Worm (Caenorhabditis elegans) whole organism, L1 larva: ENCODE data around the gene rtfo-1.

Experiments
- C04F5.9 ChIP-seq: sonication (generic microtip); optimal IDR thresholded peaks from 2 replicates; lab custom pipeline; 2016; ENCODE audit warnings: missing genetic modification characterization, missing compliant biosample characterization
- C34B4.2 ChIP-seq: sonication (generic microtip); optimal IDR thresholded peaks from 2 replicates; lab custom pipeline; 2017; ENCODE audit warnings: mild to moderate bottlenecking, missing genetic modification characterization, missing compliant biosample characterization
- aha-1 ChIP-seq: fragments of 150-350 bp; optimal IDR thresholded peaks from 2 replicates; lab custom pipeline; 2014; ENCODE audit warnings: missing biosample characterization, missing genetic modification characterization
- aly-2 ChIP-seq: fragments of 150-350 bp; optimal IDR thresholded peaks from 2 replicates; lab custom pipeline; 2014; ENCODE audit warnings: missing biosample characterization, missing genetic modification characterization
- ceh-82 ChIP-seq, 3 experiments: fragments of 150-350 bp in 1 of 3; sonication (generic microtip) in 2 of 3; optimal IDR thresholded peaks; 2 replicates each; lab custom pipeline; 2014 to 2017; ENCODE audit warnings: missing biosample characterization in 3 of 3, missing genetic modification characterization in 3 of 3
- ceh-88 ChIP-seq: fragments of 200-800 bp; sonication (Bioruptor generic); IDR thresholded peaks from 2 replicates; pipeline ENCODE4 v1.3.6; 2022; ENCODE audit warnings: missing genetic modification characterization, missing compliant biosample characterization
- ceh-90 ChIP-seq: sonication (generic microtip); optimal IDR thresholded peaks from 2 replicates; lab custom pipeline; 2016; ENCODE audit warnings: missing genetic modification characterization, missing compliant biosample characterization
- ces-1 ChIP-seq: fragments of 150-350 bp; optimal IDR thresholded peaks from 2 replicates; lab custom pipeline; 2014; ENCODE audit warnings: missing biosample characterization, missing genetic modification reagents, missing genetic modification characterization
- dpl-1 ChIP-seq, 3 experiments: fragments of 150-350 bp in 2 of 3; sonication (generic microtip) in 1 of 3; optimal IDR thresholded peaks; 2 replicates each; lab custom pipeline; 2014 to 2017; ENCODE audit warnings: missing biosample characterization in 3 of 3, missing genetic modification characterization in 3 of 3, missing genetic modification reagents in 3 of 3
- dsc-1 ChIP-seq: sonication (generic microtip); optimal IDR thresholded peaks from 2 replicates; lab custom pipeline; 2016; ENCODE audit warnings: mild to moderate bottlenecking, missing genetic modification characterization, missing compliant biosample characterization
- efl-3 ChIP-seq: fragments of 200-800 bp; sonication (Bioruptor generic); optimal IDR thresholded peaks from 2 replicates; lab custom pipeline; 2018; ENCODE audit warnings: mild to moderate bottlenecking, missing genetic modification characterization, missing compliant biosample characterization
- egl-13 ChIP-seq: sonication (generic microtip); optimal IDR thresholded peaks from 2 replicates; lab custom pipeline; 2016; ENCODE audit warnings: missing genotype, missing genetic modification reagents, missing genetic modification characterization, missing compliant biosample characterization
- elt-2 ChIP-seq: sonication (generic microtip); optimal IDR thresholded peaks from 2 replicates; lab custom pipeline; 2016; ENCODE audit warnings: missing genetic modification characterization, mild to moderate bottlenecking, inconsistent platforms, missing compliant biosample characterization, missing genetic modification reagents
- elt-3 ChIP-seq, 6 experiments: fragments of 150-350 bp in 1 of 6; sonication (generic microtip); optimal IDR thresholded peaks; 2 replicates each; lab custom pipeline; 2017 to 2018; ENCODE audit warnings: missing biosample characterization in 6 of 6, missing genetic modification characterization in 6 of 6, inconsistent platforms in 1 of 6
- ets-5 ChIP-seq: fragments of 200-800 bp; sonication (Bioruptor generic); IDR thresholded peaks from 2 replicates; pipeline ENCODE4 v1.3.6; 2022; ENCODE audit warnings: missing genetic modification characterization, missing compliant biosample characterization
- fkh-10 ChIP-seq: sonication (generic microtip); optimal IDR thresholded peaks from 2 replicates; lab custom pipeline; 2017; ENCODE audit warnings: missing biosample characterization, missing genetic modification reagents, missing genetic modification characterization
- fkh-4 ChIP-seq: sonication (generic microtip); optimal IDR thresholded peaks from 2 replicates; lab custom pipeline; 2016; ENCODE audit warnings: missing compliant biosample characterization, missing genetic modification characterization, borderline replicate concordance
- fkh-8 ChIP-seq: sonication (generic microtip); optimal IDR thresholded peaks from 2 replicates; lab custom pipeline; 2016; ENCODE audit warnings: mild to moderate bottlenecking, missing genetic modification characterization, missing compliant biosample characterization
- lin-13 ChIP-seq: fragments of 150-350 bp; optimal IDR thresholded peaks from 2 replicates; lab custom pipeline; 2014; ENCODE audit warnings: missing biosample characterization, missing genetic modification reagents, missing genetic modification characterization
- lin-14 ChIP-seq: fragments of 200-800 bp; sonication (Bioruptor generic); optimal IDR thresholded peaks from 2 replicates; lab custom pipeline; 2018; ENCODE audit warnings: mild to moderate bottlenecking, missing genetic modification characterization, moderate library complexity, missing compliant biosample characterization
- lin-15B ChIP-seq: fragments of 150-350 bp; sonication (generic microtip); optimal IDR thresholded peaks from 3 replicates; lab custom pipeline; 2014; ENCODE audit warnings: missing biosample characterization, missing genetic modification characterization
- mab-9 ChIP-seq: fragments of 200-800 bp; sonication (Bioruptor generic); IDR thresholded peaks from 2 replicates; pipeline ENCODE4 v1.3.6; 2022; ENCODE audit warnings: missing genetic modification reagents, missing genetic modification characterization, missing compliant biosample characterization
- mef-2 ChIP-seq: fragments of 150-350 bp; optimal IDR thresholded peaks from 2 replicates; lab custom pipeline; 2014; ENCODE audit warnings: missing biosample characterization, missing genetic modification characterization
- mep-1 ChIP-seq: fragments of 150-350 bp; optimal IDR thresholded peaks from 2 replicates; lab custom pipeline; 2014; ENCODE audit warnings: missing biosample characterization, missing genetic modification characterization
- nhr-19 ChIP-seq: fragments of 200-800 bp; sonication (Bioruptor generic); conservative IDR thresholded peaks from 2 replicates; pipeline ENCODE4 v1.3.6; 2022; ENCODE audit warnings: missing genetic modification characterization, missing compliant biosample characterization
- nhr-20 ChIP-seq: sonication (generic microtip); optimal IDR thresholded peaks from 2 replicates; lab custom pipeline; 2016; ENCODE audit warnings: mild to moderate bottlenecking, missing genetic modification characterization, missing compliant biosample characterization
- nhr-237 ChIP-seq: fragments of 150-350 bp; optimal IDR thresholded peaks from 2 replicates; lab custom pipeline; 2014; ENCODE audit warnings: missing biosample characterization, missing genetic modification characterization
- nhr-28 ChIP-seq: fragments of 150-350 bp; optimal IDR thresholded peaks from 2 replicates; lab custom pipeline; 2014; ENCODE audit warnings: missing biosample characterization, missing genetic modification characterization
- nhr-76 ChIP-seq: sonication (generic microtip); optimal IDR thresholded peaks from 2 replicates; lab custom pipeline; 2017; ENCODE audit warnings: missing biosample characterization, missing genetic modification characterization
- nhr-84 ChIP-seq: sonication (generic microtip); optimal IDR thresholded peaks from 2 replicates; lab custom pipeline; 2017; ENCODE audit warnings: missing biosample characterization, missing genetic modification characterization
- nhr-85 ChIP-seq: sonication (generic microtip); peaks from one replicate; lab custom pipeline; 2016; ENCODE audit warnings: missing genetic modification characterization, inconsistent platforms, missing compliant biosample characterization
- nhr-90 ChIP-seq: sonication (generic microtip); optimal IDR thresholded peaks from 2 replicates; lab custom pipeline; 2016; ENCODE audit warnings: mild to moderate bottlenecking, missing genetic modification characterization, missing compliant biosample characterization; ENCODE audit not compliant: poor library complexity
- pag-3 ChIP-seq: sonication (generic microtip); optimal IDR thresholded peaks from 2 replicates; lab custom pipeline; 2017; ENCODE audit warnings: missing genetic modification characterization, mild to moderate bottlenecking, missing compliant biosample characterization, antibody characterized with exemption, borderline replicate concordance; ENCODE audit not compliant: insufficient read depth
- pax-3 ChIP-seq: fragments of 200-800 bp; sonication (Bioruptor generic); optimal IDR thresholded peaks from 2 replicates; lab custom pipeline; 2018; ENCODE audit warnings: mild to moderate bottlenecking, missing genetic modification characterization, moderate library complexity, missing compliant biosample characterization
- snpc-4 ChIP-seq: fragments of 150-350 bp; optimal IDR thresholded peaks from 2 replicates; lab custom pipeline; 2014; ENCODE audit warnings: missing biosample characterization, missing genetic modification characterization
- sox-4 ChIP-seq: sonication (generic microtip); optimal IDR thresholded peaks from 2 replicates; lab custom pipeline; 2016; ENCODE audit warnings: missing genetic modification characterization, missing compliant biosample characterization
- sptf-1 ChIP-seq: fragments of 150-350 bp; optimal IDR thresholded peaks from 2 replicates; lab custom pipeline; 2014; ENCODE audit warnings: missing biosample characterization, missing genetic modification characterization
- swsn-7 ChIP-seq: sonication (generic microtip); optimal IDR thresholded peaks from 2 replicates; lab custom pipeline; 2016; ENCODE audit warnings: missing genetic modification characterization, missing compliant biosample characterization
- tbx-2 ChIP-seq: sonication (generic microtip); optimal IDR thresholded peaks from 2 replicates; lab custom pipeline; 2016; ENCODE audit warnings: missing genetic modification characterization, missing compliant biosample characterization
- unc-130 ChIP-seq: fragments of 150-350 bp; optimal IDR thresholded peaks from 2 replicates; lab custom pipeline; 2017; ENCODE audit warnings: missing biosample characterization, missing genetic modification characterization, inconsistent platforms
- unc-30 ChIP-seq: sonication (generic microtip); optimal IDR thresholded peaks from 2 replicates; lab custom pipeline; 2017; ENCODE audit warnings: missing biosample characterization, missing genetic modification characterization
- vab-15 ChIP-seq: sonication (generic microtip); optimal IDR thresholded peaks from 2 replicates; lab custom pipeline; 2017; ENCODE audit warnings: missing genotype, mild to moderate bottlenecking, missing genetic modification characterization, missing compliant biosample characterization
- zag-1 ChIP-seq: fragments of 150-350 bp; optimal IDR thresholded peaks from 2 replicates; lab custom pipeline; 2014; ENCODE audit warnings: missing biosample characterization, missing genetic modification characterization
- zip-4 ChIP-seq: fragments of 200-800 bp; sonication (Bioruptor generic); optimal IDR thresholded peaks from 2 replicates; lab custom pipeline; 2018; ENCODE audit warnings: mild to moderate bottlenecking, missing genetic modification characterization, moderate library complexity, missing compliant biosample characterization
- ztf-11 ChIP-seq, 2 experiments: sonication (generic microtip); optimal IDR thresholded peaks; 2 replicates each; lab custom pipeline; 2016 to 2017; ENCODE audit warnings: missing genetic modification characterization in 2 of 2, missing biosample characterization in 1 of 2, missing compliant biosample characterization in 1 of 2
- ztf-4 ChIP-seq: fragments of 150-350 bp; optimal IDR thresholded peaks from 2 replicates; lab custom pipeline; 2014; ENCODE audit warnings: missing biosample characterization, missing genetic modification characterization

rtfo-1 gene

ce11 chrV:9549459-9549858, 33.0 kb downstream of the rtfo-1 start, which contains the start of gene nstp-10 (continued):
- TF ChIP-seq efl-3 (no peak), tbx-2 (tag; lab: Kevin White, UChicago) (peak; percentile 16), lin-15B (tag; lab: Kevin White, UChicago) (peak; percentile 31), nhr-90 (no peak), swsn-7 (tag; lab: Kevin White, UChicago) (peak; percentile 46), fkh-10 (no peak), snpc-4 (tag; lab: Kevin White, UChicago) (peak; percentile 4), nhr-237 (tag; lab: Kevin White, UChicago) (no peak), C04F5.9 (tag; lab: Kevin White, UChicago) (no peak), ceh-82 (tag; optimal IDR thresholded peaks at IDR 0.05; lab: Kevin White, UChicago) (peak in 1 of 3 experiments; percentile 31), vab-15 (no peak), elt-2 (tag; lab: Kevin White, UChicago) (no peak), fkh-8 (tag; lab: Kevin White, UChicago) (peak; percentile 11), nhr-84 (tag; lab: Kevin White, UChicago) (no peak), ceh-88 (no peak), sox-4 (tag; lab: Kevin White, UChicago) (no peak), mep-1 (tag; lab: Kevin White, UChicago) (peak; percentile 12), ets-5 (no peak), lin-13 (peak; percentile 16), C34B4.2 (tag; lab: Kevin White, UChicago) (no peak), nhr-85 (tag; lab: Kevin White, UChicago) (no peak), elt-3 (tag; optimal IDR thresholded peaks at IDR 0.05; lab: Kevin White, UChicago) (no peak), ces-1 (GFP tag; lab: Kevin White, UChicago) (no peak), unc-130 (tag; lab: Kevin White, UChicago) (no peak), sptf-1 (no peak), pag-3 (tag; lab: Kevin White, UChicago) (no peak), egl-13 (tag; lab: Kevin White, UChicago) (no peak), zip-4 (GFP tag; lab: Kevin White, UChicago) (no peak), zag-1 (no peak), mab-9 (GFP tag; lab: Robert Waterston, UW) (no peak), nhr-76 (tag; lab: Kevin White, UChicago) (no peak), nhr-19 (GFP tag; lab: Robert Waterston, UW) (peak; percentile 50), nhr-28 (tag; lab: Kevin White, UChicago) (no peak), dsc-1 (tag; lab: Kevin White, UChicago) (peak; percentile 16), unc-30 (tag; lab: Kevin White, UChicago) (no peak), lin-14 (GFP tag; lab: Kevin White, UChicago) (peak; percentile 67), nhr-20 (peak; percentile 44), ztf-4 (tag; lab: Kevin White, UChicago) (no peak), mef-2 (tag; lab: Kevin White, UChicago) (no peak), pax-3 (tag; lab: Kevin White, UChicago) (no peak), aly-2 (tag; lab: Kevin White, UChicago) (no peak), ceh-90 (no peak), ztf-11 (tag; optimal IDR thresholded peaks at IDR 0.05; lab: Kevin White, UChicago) (no peak), dpl-1 (GFP tag; optimal IDR thresholded peaks at IDR 0.05; lab: Kevin White, UChicago) (peak; percentile 12 to 46 (median 43)), fkh-4 (no peak), aha-1 (tag; lab: Kevin White, UChicago) (no peak)
- TF ChIP-seq, all 84 proteins: peak for 29
